Worm (Caenorhabditis elegans) whole organism, L4 larva: ENCODE measurements around the gene glt-5.

Experiments used
- D1046.2 ChIP-seq: fragments of 200-800 bp; sonication (Bioruptor generic); IDR thresholded peaks from 2 replicates; pipeline ENCODE4 v1.3.6; 2022; ENCODE audit warnings: missing genetic modification characterization, missing compliant biosample characterization
- F10B5.3 ChIP-seq: sonication (generic microtip); optimal IDR thresholded peaks from 2 replicates; lab custom pipeline; 2016; ENCODE audit warnings: mild to moderate bottlenecking, missing genetic modification characterization, missing compliant biosample characterization
- F26F4.8 ChIP-seq: fragments of 200-800 bp; sonication (Bioruptor generic); conservative IDR thresholded peaks from 2 replicates; pipeline ENCODE4 v1.3.6; 2022; ENCODE audit warnings: missing genetic modification characterization, missing compliant biosample characterization
- F37D6.2 ChIP-seq: sonication (generic microtip); optimal IDR thresholded peaks from 2 replicates; lab custom pipeline; 2016; ENCODE audit warnings: mild to moderate bottlenecking, missing genetic modification characterization, missing compliant biosample characterization
- F44E2.7 ChIP-seq: fragments of 200-800 bp; sonication (Bioruptor generic); IDR thresholded peaks from 2 replicates; pipeline ENCODE4 v2.1.2; 2022; ENCODE audit warnings: missing genetic modification characterization, missing compliant biosample characterization
- R02D3.7 ChIP-seq: fragments of 150-350 bp; sonication (generic microtip); optimal IDR thresholded peaks from 3 replicates; lab custom pipeline; 2014; ENCODE audit warnings: missing biosample characterization, missing genetic modification characterization
- T20F7.1 ChIP-seq: fragments of 200-800 bp; sonication (Bioruptor generic); optimal IDR thresholded peaks from 2 replicates; lab custom pipeline; 2018; ENCODE audit warnings: mild to moderate bottlenecking, missing genetic modification characterization, missing compliant biosample characterization
- T26A8.4 ChIP-seq: fragments of 200-800 bp; sonication (Bioruptor generic); IDR thresholded peaks from 2 replicates; pipeline ENCODE4 v1.3.6; 2022; ENCODE audit warnings: missing genetic modification characterization, missing compliant biosample characterization
- Y48G9A.11 ChIP-seq: fragments of 200-800 bp; sonication (Bioruptor generic); IDR thresholded peaks from 2 replicates; pipeline ENCODE4 v1.3.6; 2022; ENCODE audit warnings: missing genetic modification reagents, missing genetic modification characterization, missing compliant biosample characterization
- Y5F2A.4 ChIP-seq: fragments of 200-800 bp; sonication (Bioruptor generic); optimal IDR thresholded peaks from 2 replicates; lab custom pipeline; 2018; ENCODE audit warnings: mild to moderate bottlenecking, missing genetic modification characterization, missing compliant biosample characterization
- Y75B8A.6 ChIP-seq: fragments of 200-800 bp; sonication (Bioruptor generic); IDR thresholded peaks from 2 replicates; pipeline ENCODE4 v1.3.6; 2022; ENCODE audit warnings: missing genetic modification reagents, missing genetic modification characterization, missing compliant biosample characterization
- ZK337.2 ChIP-seq: fragments of 200-800 bp; sonication (Bioruptor generic); IDR thresholded peaks from 2 replicates; pipeline ENCODE4 v1.3.6; 2022; ENCODE audit warnings: missing genetic modification reagents, missing genetic modification characterization, missing compliant biosample characterization
- ZK546.5 ChIP-seq, 2 experiments: sonication (generic microtip); optimal IDR thresholded peaks; 2 replicates each; lab custom pipeline; 2017; ENCODE audit warnings: missing biosample characterization in 2 of 2, missing genetic modification characterization in 2 of 2
- aly-2 ChIP-seq: sonication (generic microtip); optimal IDR thresholded peaks from 2 replicates; lab custom pipeline; 2018; ENCODE audit warnings: missing biosample characterization, missing genetic modification characterization
- attf-4 ChIP-seq: sonication (generic microtip); optimal IDR thresholded peaks from 3 replicates; lab custom pipeline; 2017; ENCODE audit warnings: missing biosample characterization, missing genetic modification characterization
- ceh-20 ChIP-seq: fragments of 200-800 bp; sonication (Bioruptor generic); IDR thresholded peaks from 2 replicates; pipeline ENCODE4 v1.3.6; 2022; ENCODE audit warnings: missing genetic modification reagents, missing genetic modification characterization, missing compliant biosample characterization
- ceh-32 ChIP-seq: sonication (generic microtip); optimal IDR thresholded peaks from 2 replicates; lab custom pipeline; 2016; ENCODE audit warnings: mild to moderate bottlenecking, missing genetic modification characterization, missing compliant biosample characterization; ENCODE audit not compliant: poor library complexity
- ceh-44 ChIP-seq: fragments of 200-800 bp; sonication (Bioruptor generic); IDR thresholded peaks from 2 replicates; pipeline ENCODE4 v1.3.6; 2022; ENCODE audit warnings: missing genetic modification reagents, missing genetic modification characterization, missing compliant biosample characterization
- ceh-82 ChIP-seq: sonication (generic microtip); optimal IDR thresholded peaks from 2 replicates; lab custom pipeline; 2017; ENCODE audit warnings: missing biosample characterization, missing genetic modification characterization
- daf-16 ChIP-seq, 3 experiments: sonication (generic microtip); optimal IDR thresholded peaks; 2 replicates each; lab custom pipeline; 2016 to 2017; ENCODE audit warnings: missing genetic modification characterization in 3 of 3, missing genetic modification reagents in 3 of 3, mild to moderate bottlenecking in 2 of 3, missing compliant biosample characterization in 2 of 3, missing biosample characterization in 1 of 3, moderate library complexity in 1 of 3
- dmd-6 ChIP-seq: fragments of 200-800 bp; sonication (Bioruptor generic); IDR thresholded peaks from 2 replicates; pipeline ENCODE4 v1.3.6; 2022; ENCODE audit warnings: missing genetic modification reagents, missing genetic modification characterization, missing compliant biosample characterization
- dmd-8 ChIP-seq: fragments of 200-800 bp; sonication (Bioruptor generic); IDR thresholded peaks from 2 replicates; pipeline ENCODE4 v1.3.6; 2022; ENCODE audit warnings: missing genetic modification characterization, missing compliant biosample characterization
- egl-27 ChIP-seq: sonication (generic microtip); optimal IDR thresholded peaks from 3 replicates; lab custom pipeline; 2017; ENCODE audit warnings: missing biosample characterization, missing genetic modification reagents, missing genetic modification characterization
- fos-1 ChIP-seq: fragments of 150-350 bp; optimal IDR thresholded peaks from 2 replicates; lab custom pipeline; 2014; ENCODE audit warnings: missing biosample characterization, missing genetic modification characterization
- hlh-11 ChIP-seq: fragments of 200-800 bp; sonication (Bioruptor generic); optimal IDR thresholded peaks from 2 replicates; lab custom pipeline; 2018; ENCODE audit warnings: mild to moderate bottlenecking, missing genetic modification characterization, missing compliant biosample characterization
- hlh-30 ChIP-seq: sonication (generic microtip); optimal IDR thresholded peaks from 2 replicates; lab custom pipeline; 2017; ENCODE audit warnings: antibody characterized with exemption, mild to moderate bottlenecking, missing genetic modification characterization, missing compliant biosample characterization; ENCODE audit not compliant: insufficient read depth
- jun-1 ChIP-seq: fragments of 150-350 bp; optimal IDR thresholded peaks from 2 replicates; lab custom pipeline; 2014; ENCODE audit warnings: missing biosample characterization, missing genetic modification reagents, missing genetic modification characterization
- lin-1 ChIP-seq: fragments of 200-800 bp; sonication (Bioruptor generic); IDR thresholded peaks from 2 replicates; pipeline ENCODE4 v1.3.6; 2022; ENCODE audit warnings: missing genetic modification reagents, missing genetic modification characterization, missing compliant biosample characterization
- lin-29 ChIP-seq: fragments of 200-800 bp; sonication (Bioruptor generic); IDR thresholded peaks from 2 replicates; pipeline ENCODE4 v1.3.6; 2022; ENCODE audit warnings: missing genetic modification reagents, missing genetic modification characterization, missing compliant biosample characterization
- lin-38 ChIP-seq: fragments of 200-800 bp; sonication (Bioruptor generic); IDR thresholded peaks from 2 replicates; pipeline ENCODE4 v1.3.6; 2022; ENCODE audit warnings: missing genetic modification reagents, missing genetic modification characterization, missing compliant biosample characterization
- lsy-2 ChIP-seq, 2 experiments: fragments of 150-350 bp in 1 of 2; sonication (generic microtip) in 1 of 2; optimal IDR thresholded peaks; 2 replicates each; lab custom pipeline; 2014 to 2017; ENCODE audit warnings: missing biosample characterization in 2 of 2, missing genetic modification characterization in 2 of 2
- mdl-1 ChIP-seq, 2 experiments: fragments of 150-350 bp in 1 of 2; sonication (generic microtip) in 1 of 2; optimal IDR thresholded peaks; 2 replicates each; lab custom pipeline; 2014 to 2017; ENCODE audit warnings: missing biosample characterization in 2 of 2, missing genetic modification characterization in 2 of 2
- mep-1 ChIP-seq: fragments of 150-350 bp; sonication (generic microtip); optimal IDR thresholded peaks from 3 replicates; lab custom pipeline; 2014; ENCODE audit warnings: missing biosample characterization, missing genetic modification characterization
- mxl-3 ChIP-seq: fragments of 200-800 bp; sonication (Bioruptor generic); optimal IDR thresholded peaks from 2 replicates; lab custom pipeline; 2018; ENCODE audit warnings: mild to moderate bottlenecking, missing genetic modification characterization, missing compliant biosample characterization
- nhr-10 ChIP-seq: fragments of 150-350 bp; optimal IDR thresholded peaks from 2 replicates; lab custom pipeline; 2014; ENCODE audit warnings: missing biosample characterization, missing genetic modification characterization
- nhr-102 ChIP-seq: sonication (generic microtip); optimal IDR thresholded peaks from 2 replicates; lab custom pipeline; 2016; ENCODE audit warnings: mild to moderate bottlenecking, missing genetic modification characterization, moderate library complexity, missing compliant biosample characterization
- nhr-11 ChIP-seq: fragments of 150-350 bp; optimal IDR thresholded peaks from 2 replicates; lab custom pipeline; 2014; ENCODE audit warnings: missing biosample characterization, missing genetic modification characterization
- nhr-25 ChIP-seq: sonication (generic microtip); optimal IDR thresholded peaks from 2 replicates; lab custom pipeline; 2017; ENCODE audit warnings: missing genetic modification characterization, mild to moderate bottlenecking, missing compliant biosample characterization, antibody characterized with exemption, moderate library complexity, borderline replicate concordance; ENCODE audit not compliant: insufficient read depth
- nhr-28 ChIP-seq: fragments of 150-350 bp; optimal IDR thresholded peaks from 2 replicates; lab custom pipeline; 2014; ENCODE audit warnings: missing biosample characterization, missing genetic modification characterization
- nhr-41 ChIP-seq: fragments of 200-800 bp; sonication (Bioruptor generic); IDR thresholded peaks from 2 replicates; pipeline ENCODE4 v1.3.6; 2022; ENCODE audit warnings: missing genetic modification reagents, missing genetic modification characterization, missing compliant biosample characterization
- php-3 ChIP-seq: fragments of 200-800 bp; sonication (Bioruptor generic); IDR thresholded peaks from 2 replicates; pipeline ENCODE4 v1.3.6; 2022; ENCODE audit warnings: missing genetic modification reagents, missing genetic modification characterization, missing compliant biosample characterization
- saeg-2 ChIP-seq: fragments of 200-800 bp; sonication (Bioruptor generic); IDR thresholded peaks from 2 replicates; pipeline ENCODE4 v1.3.6; 2022; ENCODE audit warnings: missing genetic modification reagents, missing genetic modification characterization, missing compliant biosample characterization
- sdz-12 ChIP-seq: fragments of 200-800 bp; sonication (Bioruptor generic); optimal IDR thresholded peaks from 2 replicates; lab custom pipeline; 2018; ENCODE audit warnings: mild to moderate bottlenecking, missing genetic modification characterization, missing compliant biosample characterization
- skn-1 ChIP-seq: fragments of 150-350 bp; optimal IDR thresholded peaks from 2 replicates; lab custom pipeline; 2014; ENCODE audit warnings: missing biosample characterization, missing genetic modification characterization
- snpc-1.2 ChIP-seq: fragments of 200-800 bp; sonication (Bioruptor generic); IDR thresholded peaks from 2 replicates; pipeline ENCODE4 v1.3.6; 2022; ENCODE audit warnings: missing genetic modification reagents, missing genetic modification characterization, missing compliant biosample characterization
- tra-1 ChIP-seq: fragments of 200-800 bp; sonication (Bioruptor generic); IDR thresholded peaks from 2 replicates; pipeline ENCODE4 v1.3.6; 2022; ENCODE audit warnings: missing genetic modification reagents, missing genetic modification characterization, missing compliant biosample characterization
- vab-7 ChIP-seq: fragments of 200-800 bp; sonication (Bioruptor generic); IDR thresholded peaks from 2 replicates; pipeline ENCODE4 v1.3.6; 2022; ENCODE audit warnings: missing genetic modification reagents, missing genetic modification characterization, missing compliant biosample characterization
- zag-1 ChIP-seq: fragments of 150-350 bp; optimal IDR thresholded peaks from 2 replicates; lab custom pipeline; 2014; ENCODE audit warnings: missing biosample characterization, missing genetic modification characterization
- zfp-2 ChIP-seq: sonication (generic microtip); optimal IDR thresholded peaks from 2 replicates; lab custom pipeline; 2016; ENCODE audit warnings: mild to moderate bottlenecking, missing genetic modification characterization, missing compliant biosample characterization
- zip-2 ChIP-seq: fragments of 150-350 bp; optimal IDR thresholded peaks from 2 replicates; lab custom pipeline; 2014; ENCODE audit warnings: missing biosample characterization, missing genetic modification characterization
- ztf-11 ChIP-seq: fragments of 150-350 bp; optimal IDR thresholded peaks from 2 replicates; lab custom pipeline; 2014; ENCODE audit warnings: missing biosample characterization, missing genetic modification characterization

Gene glt-5

DNA sequence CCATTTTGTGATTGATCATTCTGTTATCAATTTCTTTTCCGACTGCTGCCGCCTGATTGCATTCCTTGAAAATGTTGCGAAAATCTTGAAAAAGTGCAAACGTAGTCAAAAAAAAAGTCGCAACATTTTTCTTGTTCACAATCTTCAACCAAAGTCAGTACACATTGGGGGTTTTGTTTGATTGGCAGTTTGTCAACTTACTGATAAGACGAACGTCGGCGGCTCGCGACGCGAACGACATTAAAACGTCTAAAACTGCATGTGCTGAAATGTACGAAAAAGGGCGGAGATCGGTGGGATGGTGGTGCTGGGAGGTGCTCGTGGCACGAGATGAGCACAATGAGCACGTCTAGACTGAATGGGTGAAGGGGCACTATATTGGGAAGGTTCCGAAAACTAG, 30.1 kb upstream of the glt-5 start:
- TF ChIP-seq ZK337.2 (GFP tag; lab: Robert Waterston, UW), result no peak
- TF ChIP-seq mdl-1 (tag; optimal IDR thresholded peaks at IDR 0.05; lab: Kevin White, UChicago), result peak in 1 of 2 experiments; percentile 70
- TF ChIP-seq F37D6.2 (tag; lab: Kevin White, UChicago), result no peak
- TF ChIP-seq ceh-20, result no peak
- 0 out of 2 replicates have a peak, but pooled peaks have one; percentile 15 for TF ChIP-seq saeg-2 (GFP tag; lab: Robert Waterston, UW)
- peak; percentile 92 for TF ChIP-seq php-3 (GFP tag; lab: Robert Waterston, UW)
- no peak for TF ChIP-seq F44E2.7 (GFP tag; lab: Robert Waterston, UW)
- no peak for TF ChIP-seq skn-1
- no peak for TF ChIP-seq aly-2 (tag; lab: Kevin White, UChicago)
- 0 out of 2 replicates have a peak, but pooled peaks have one; percentile 13 for TF ChIP-seq snpc-1.2 (GFP tag; lab: Robert Waterston, UW)
- no peak for TF ChIP-seq attf-4 (tag; lab: Kevin White, UChicago)
- TF ChIP-seq T26A8.4 (GFP tag; lab: Robert Waterston, UW), result peak; percentile 62
- no peak for TF ChIP-seq zip-2 (tag; lab: Kevin White, UChicago)
- no peak for TF ChIP-seq ceh-44 (GFP tag; lab: Robert Waterston, UW)
- TF ChIP-seq nhr-11 (tag; lab: Kevin White, UChicago), result no peak
- no peak for TF ChIP-seq zag-1 (tag; lab: Kevin White, UChicago)
- no peak for TF ChIP-seq egl-27 (tag; lab: Kevin White, UChicago)
- TF ChIP-seq lsy-2 (tag; optimal IDR thresholded peaks at IDR 0.05; lab: Kevin White, UChicago), result peak; percentile 26 to 57
- no peak for TF ChIP-seq T20F7.1
- no peak for TF ChIP-seq nhr-41 (GFP tag; lab: Robert Waterston, UW)
- no peak for TF ChIP-seq nhr-25
- no peak for TF ChIP-seq ZK546.5 (tag; optimal IDR thresholded peaks at IDR 0.05; lab: Kevin White, UChicago)
- TF ChIP-seq R02D3.7 (tag; lab: Kevin White, UChicago), result no peak
- TF ChIP-seq hlh-11, result peak; percentile 90
- peak; percentile 91 for TF ChIP-seq dmd-6
- peak; percentile 48; the same call in 1 of the 2 replicates for TF ChIP-seq lin-38
- TF ChIP-seq tra-1 (GFP tag; lab: Robert Waterston, UW), result peak; percentile 90
- TF ChIP-seq Y5F2A.4 (GFP tag; lab: Kevin White, UChicago), result no peak
- no peak for TF ChIP-seq F26F4.8 (GFP tag; lab: Robert Waterston, UW)
- peak; percentile 63 for TF ChIP-seq nhr-102
- no peak for TF ChIP-seq lin-29 (GFP tag; lab: Robert Waterston, UW)
- peak; percentile 73 for TF ChIP-seq hlh-30 (tag; lab: Kevin White, UChicago)
- TF ChIP-seq ceh-82 (tag; lab: Kevin White, UChicago), result no peak
- TF ChIP-seq vab-7 (GFP tag; lab: Robert Waterston, UW), result no peak
- no peak for TF ChIP-seq ztf-11 (tag; lab: Kevin White, UChicago)
- TF ChIP-seq fos-1 (tag; lab: Kevin White, UChicago), result no peak
- no peak for TF ChIP-seq jun-1 (tag; lab: Kevin White, UChicago)
- no peak for TF ChIP-seq sdz-12 (GFP tag; lab: Kevin White, UChicago)
- peak in 1 of 2 experiments; percentile 63 for TF ChIP-seq daf-16 (GFP tag; optimal IDR thresholded peaks at IDR 0.05; lab: Kevin White, UChicago)
- peak; percentile 66 for TF ChIP-seq daf-16 (tag; optimal IDR thresholded peaks at IDR 0.05; lab: Kevin White, UChicago)
- 0 out of 2 replicates have a peak, but pooled peaks have one; percentile 62 for TF ChIP-seq Y75B8A.6 (GFP tag; lab: Robert Waterston, UW)
- peak; percentile 61 for TF ChIP-seq mxl-3 (GFP tag; lab: Kevin White, UChicago)
- no peak for TF ChIP-seq zfp-2
- peak; percentile 83; the same call in 1 of the 2 replicates for TF ChIP-seq lin-1 (GFP tag; lab: Robert Waterston, UW)
- no peak for TF ChIP-seq nhr-10 (tag; lab: Kevin White, UChicago)
- TF ChIP-seq mep-1, result peak; percentile 31
- no peak for TF ChIP-seq Y48G9A.11 (GFP tag; lab: Robert Waterston, UW)
- TF ChIP-seq D1046.2 (GFP tag; lab: Robert Waterston, UW), result no peak
- no peak for TF ChIP-seq ceh-32
- TF ChIP-seq dmd-8, result no peak
- TF ChIP-seq nhr-28 (tag; lab: Kevin White, UChicago), result peak; percentile 62
- TF ChIP-seq F10B5.3 (tag; lab: Kevin White, UChicago), result no peak
